Worm (Caenorhabditis elegans) whole organism, L4/young adult: ENCODE results near the gene nhr-282.
"Not testable (repeated sequence)": the region's sequence is repeated elsewhere in the genome, so short reads cannot be mapped to it uniquely, and the experiment has no call there.

Experiments
- W03F9.2 ChIP-seq: fragments of 150-350 bp; optimal IDR thresholded peaks from 2 replicates; lab custom pipeline; 2014; ENCODE audit warnings: missing biosample characterization, missing genetic modification characterization
- dao-5 ChIP-seq: sonication (generic microtip); optimal IDR thresholded peaks from 2 replicates; lab custom pipeline; 2016; ENCODE audit warnings: missing genotype, missing genetic modification characterization, moderate library complexity, missing compliant biosample characterization
- him-1 ChIP-seq: sonication (generic microtip); optimal IDR thresholded peaks from 2 replicates; lab custom pipeline; 2016; ENCODE audit warnings: missing genotype, missing genetic modification reagents, missing genetic modification characterization, missing compliant biosample characterization

- not testable (repeated sequence) for TF ChIP-seq dao-5, him-1, W03F9.2 (tag; lab: Kevin White, UChicago)
Measured at ce11 chrV:15803079-15803478, 9.0 kb upstream of the nhr-282 start, which contains the start of gene srd-27.
